Fruit fly (Drosophila melanogaster): Measurements from ENCODE around the gene CG42570.

DNA sequence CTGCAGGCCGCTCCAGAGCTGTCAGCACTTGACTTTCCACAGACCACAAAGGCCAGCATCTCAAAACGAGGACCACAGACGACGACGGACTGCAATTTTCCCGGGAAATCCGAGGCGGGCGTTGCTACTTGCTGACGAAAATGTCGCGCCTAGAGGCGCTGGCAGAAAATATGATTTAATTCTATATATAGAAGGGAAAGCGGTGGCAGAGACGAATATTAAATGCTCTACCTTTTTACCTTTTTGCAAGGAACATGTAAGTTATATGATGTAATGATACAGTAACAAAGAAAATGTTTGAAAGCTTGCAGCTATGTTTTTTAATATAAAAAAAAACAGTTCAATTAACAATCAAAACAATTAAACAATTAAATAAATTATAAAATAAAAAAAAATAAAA is 42.8 kb downstream of the CG42570 start:
- TF ChIP-seq h (optimal IDR thresholded peaks at IDR 0.05) (no peak), psq (optimal IDR thresholded peaks at IDR 0.05) (no peak), insv (optimal IDR thresholded peaks at IDR 0.05) (no peak)

Data from Kc167 (cell line).